Fruit fly (Drosophila melanogaster): ENCODE results near the gene CG10185.

DNA sequence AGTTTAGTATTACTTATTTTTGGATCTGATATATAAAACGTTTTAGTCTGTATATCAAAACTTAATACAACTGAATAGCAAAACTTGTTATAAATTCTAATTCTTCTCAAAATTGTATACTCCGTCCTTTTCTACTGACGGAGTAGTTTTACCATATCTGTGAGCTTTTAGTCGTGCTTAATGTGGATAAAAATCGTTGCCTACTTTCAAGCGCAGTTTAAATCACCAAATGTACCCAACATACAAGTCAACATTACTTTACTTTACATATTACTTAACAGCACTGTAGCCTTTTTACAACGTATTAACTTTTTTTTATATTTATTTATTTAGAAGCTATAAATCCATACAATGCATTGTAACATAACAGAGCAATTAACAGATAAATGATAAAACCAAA, 26.5 kb downstream of the CG10185 start:
- TF ChIP-seq psq (optimal IDR thresholded peaks at IDR 0.05) (no peak), usp (GFP tag; optimal IDR thresholded peaks at IDR 0.05) (no peak), CG8478 (optimal IDR thresholded peaks at IDR 0.05) (no peak)

All from whole organism.